In genomic region chrX:12903099-12903616, dm6 we compare ENCODE assay signal across 5 fruit fly cellular contexts.
TF ChIP-seq lines count a peak whose summit lies in the region.

Flad1 (minus strand) TSS chrX:12903516.

- TF ChIP-seq CTCF in whole organism, embryonic (GFP tag; optimal IDR thresholded peaks at IDR 0.05; lab: Kevin White, UChicago) = no peak

TF ChIP-seq in whole organism, adult, 20 proteins besides CTCF, POLR2A, EP300 and RAD21 (continues in another document):
- TF ChIP-seq bab1 (GFP tag; optimal IDR thresholded peaks at IDR 0.05; lab: Kevin White, UChicago) (peak; percentile 58), Clk (GFP tag; optimal IDR thresholded peaks at IDR 0.05; lab: Kevin White, UChicago) (no peak), toe (GFP tag; optimal IDR thresholded peaks at IDR 0.05; lab: Kevin White, UChicago) (no peak), kay (GFP tag; lab: Kevin White, UChicago; ENCODE audit: borderline replicate concordance) (no peak), pad (GFP tag; optimal IDR thresholded peaks at IDR 0.05; lab: Kevin White, UChicago) (peak; percentile 10), cnc (optimal IDR thresholded peaks at IDR 0.05; lab: Kevin White, UChicago) (no peak), CG12768 (GFP tag; optimal IDR thresholded peaks at IDR 0.05; lab: Kevin White, UChicago) (peak; percentile 20), CG33017 (tag; optimal IDR thresholded peaks at IDR 0.05; lab: Kevin White, UChicago) (no peak), tj (GFP tag; optimal IDR thresholded peaks at IDR 0.05; lab: Kevin White, UChicago) (peak; percentile 86), CG7101 (tag; optimal IDR thresholded peaks at IDR 0.05; lab: Kevin White, UChicago) (no peak), Mnt (GFP tag; optimal IDR thresholded peaks at IDR 0.05; lab: Kevin White, UChicago) (peak; percentile 96), CG7045 (GFP tag; optimal IDR thresholded peaks at IDR 0.05; lab: Kevin White, UChicago) (no peak), ovo (GFP tag; optimal IDR thresholded peaks at IDR 0.05; lab: Kevin White, UChicago) (no peak), CG5204 (GFP tag; optimal IDR thresholded peaks at IDR 0.05; lab: Kevin White, UChicago) (no peak), cic (GFP tag; optimal IDR thresholded peaks at IDR 0.05; lab: Kevin White, UChicago) (peak; percentile 41), Crg-1 (GFP tag; optimal IDR thresholded peaks at IDR 0.05; lab: Kevin White, UChicago) (no peak), CG11617 (GFP tag; optimal IDR thresholded peaks at IDR 0.05; lab: Kevin White, UChicago) (peak; percentile 13), CG1620 (GFP tag; optimal IDR thresholded peaks at IDR 0.05; lab: Kevin White, UChicago) (no peak), CG14711 (tag; optimal IDR thresholded peaks at IDR 0.05; lab: Kevin White, UChicago) (no peak)

TF ChIP-seq in whole organism, embryonic, 481 proteins besides CTCF, POLR2A, EP300 and RAD21 (continues in another document):
- TF ChIP-seq gfzf (GFP tag; optimal IDR thresholded peaks at IDR 0.05; lab: Kevin White, UChicago) (no peak), Dref (GFP tag; IDR thresholded peaks at IDR 0.05; lab: Robert Waterston, UW) (peak; percentile 73), sug (tag; optimal IDR thresholded peaks at IDR 0.05; lab: Kevin White, UChicago) (peak; percentile 9), ssp (GFP tag; IDR thresholded peaks at IDR 0.05; lab: Robert Waterston, UW) (no peak), Max (GFP tag; optimal IDR thresholded peaks at IDR 0.05; lab: Kevin White, UChicago) (peak; percentile 19), Neu2 (GFP tag; optimal IDR thresholded peaks at IDR 0.05; lab: Kevin White, UChicago; ENCODE audit: borderline replicate concordance) (no peak), CG34422 (GFP tag; IDR thresholded peaks at IDR 0.05; lab: Robert Waterston, UW) (peak; percentile 25; the same call in 1 of the 3 replicates), sens (GFP tag; lab: Kevin White, UChicago) (peak; percentile 17), D (optimal IDR thresholded peaks at IDR 0.05; lab: Kevin White, UChicago) (no peak), D (GFP tag; optimal IDR thresholded peaks at IDR 0.05; lab: Kevin White, UChicago) (no peak), TFAM (GFP tag; optimal IDR thresholded peaks at IDR 0.05; lab: Kevin White, UChicago) (no peak), chinmo (GFP tag; IDR thresholded peaks at IDR 0.05; lab: Robert Waterston, UW; ENCODE audit: partially characterized antibody) (0 out of 4 replicates have a peak, but pooled peaks have one; percentile 54), cg (GFP tag; optimal IDR thresholded peaks at IDR 0.05; lab: Kevin White, UChicago) (peak; percentile 88), stc (GFP tag; IDR thresholded peaks at IDR 0.05; lab: Robert Waterston, UW) (no peak), Myb (GFP tag; optimal IDR thresholded peaks at IDR 0.05; lab: Kevin White, UChicago) (peak; percentile 44), yki (optimal IDR thresholded peaks at IDR 0.05; lab: Kevin White, UChicago) (no peak), CG9609 (GFP tag; optimal IDR thresholded peaks at IDR 0.05; lab: Kevin White, UChicago) (no peak), nerfin-2 (GFP tag; IDR thresholded peaks at IDR 0.05; lab: Robert Waterston, UW; ENCODE audit: partially characterized antibody) (peak; percentile 31; the same call in 1 of the 2 replicates)

TF ChIP-seq in whole organism, prepupa, 60 proteins besides CTCF, POLR2A, EP300 and RAD21:
- TF ChIP-seq CG4318 (GFP tag; optimal IDR thresholded peaks at IDR 0.05; lab: Kevin White, UChicago) (no peak), eg (GFP tag; IDR thresholded peaks at IDR 0.05; lab: Robert Waterston, UW) (0 out of 3 replicates have a peak, but pooled peaks have one; percentile 10), CG10669 (GFP tag; optimal IDR thresholded peaks at IDR 0.05; lab: Kevin White, UChicago) (no peak), net (GFP tag; optimal IDR thresholded peaks at IDR 0.05; lab: Kevin White, UChicago) (no peak), Eip78C (GFP tag; lab: Kevin White, UChicago) (peak; percentile 29), fkh (GFP tag; optimal IDR thresholded peaks at IDR 0.05; lab: Kevin White, UChicago) (peak; percentile 69), fd85E (GFP tag; optimal IDR thresholded peaks at IDR 0.05; lab: Kevin White, UChicago) (no peak), vri (GFP tag; optimal IDR thresholded peaks at IDR 0.05; lab: Kevin White, UChicago) (peak; percentile 85), CG16779 (tag; optimal IDR thresholded peaks at IDR 0.05; lab: Kevin White, UChicago) (peak; percentile 7), Blimp-1 (GFP tag; optimal IDR thresholded peaks at IDR 0.05; lab: Kevin White, UChicago) (peak; percentile 2), CG6808 (GFP tag; optimal IDR thresholded peaks at IDR 0.05; lab: Kevin White, UChicago) (peak; percentile 34), svp (GFP tag; lab: Kevin White, UChicago) (peak; percentile 71), ss (GFP tag; optimal IDR thresholded peaks at IDR 0.05; lab: Kevin White, UChicago) (peak; percentile 12 to 30)
TF ChIP-seq in whole organism, prepupa: peak in this region for 9.

TF ChIP-seq in whole organism, pupa, 21 proteins besides CTCF, POLR2A, EP300 and RAD21:
- TF ChIP-seq CG8159 (tag; optimal IDR thresholded peaks at IDR 0.05; lab: Kevin White, UChicago) = no peak
- peak; percentile 18; the same call in 1 of the 2 replicates for TF ChIP-seq CG12605 (GFP tag; IDR thresholded peaks at IDR 0.05; lab: Robert Waterston, UW)
- 0 out of 3 replicates have a peak, but pooled peaks have one; percentile 20 for TF ChIP-seq fd96Ca (GFP tag; IDR thresholded peaks at IDR 0.05; lab: Robert Waterston, UW)
- 0 out of 2 replicates have a peak, but pooled peaks have one; percentile 8 for TF ChIP-seq CG32121 (GFP tag; IDR thresholded peaks at IDR 0.05; lab: Robert Waterston, UW)

TF ChIP-seq in whole organism, wandering third instar larva, 38 proteins besides CTCF, POLR2A, EP300 and RAD21:
- TF ChIP-seq Dif (GFP tag; optimal IDR thresholded peaks at IDR 0.05; lab: Kevin White, UChicago; ENCODE audit: partially characterized antibody) (no peak), CG9705 (GFP tag; optimal IDR thresholded peaks at IDR 0.05; lab: Kevin White, UChicago) (no peak), woc (GFP tag; optimal IDR thresholded peaks at IDR 0.05; lab: Kevin White, UChicago) (no peak), Vsx2 (GFP tag; optimal IDR thresholded peaks at IDR 0.05; lab: Kevin White, UChicago; ENCODE audit: partially characterized antibody) (no peak), Hnf4 (GFP tag; optimal IDR thresholded peaks at IDR 0.05; lab: Kevin White, UChicago) (no peak), Rel (GFP tag; optimal IDR thresholded peaks at IDR 0.05; lab: Kevin White, UChicago) (no peak), Rel (tag; optimal IDR thresholded peaks at IDR 0.05; lab: Kevin White, UChicago) (peak; percentile 3), OdsH (GFP tag; optimal IDR thresholded peaks at IDR 0.05; lab: Kevin White, UChicago) (no peak), Jra (GFP tag; optimal IDR thresholded peaks at IDR 0.05; lab: Kevin White, UChicago) (no peak), Sp1 (GFP tag; optimal IDR thresholded peaks at IDR 0.05; lab: Kevin White, UChicago) (peak; percentile 28), psq (GFP tag; optimal IDR thresholded peaks at IDR 0.05; lab: Kevin White, UChicago) (no peak)
